Worm (Caenorhabditis elegans) whole organism, late embryonic: ENCODE data around the gene glrx-22.

Source experiments
- C08G9.2 ChIP-seq: sonication (generic microtip); optimal IDR thresholded peaks from 2 replicates; lab custom pipeline; 2016; ENCODE audit warnings: mild to moderate bottlenecking, missing genetic modification characterization, moderate library complexity, missing compliant biosample characterization
- F13H6.1 ChIP-seq: sonication (generic microtip); optimal IDR thresholded peaks from 2 replicates; lab custom pipeline; 2016; ENCODE audit warnings: missing genetic modification characterization, missing compliant biosample characterization
- K02D7.2 ChIP-seq: sonication (generic microtip); optimal IDR thresholded peaks from 2 replicates; lab custom pipeline; 2017; ENCODE audit warnings: mild to moderate bottlenecking, missing genetic modification characterization, missing compliant biosample characterization
- K09A11.1 ChIP-seq: sonication (generic microtip); optimal IDR thresholded peaks from 2 replicates; lab custom pipeline; 2017; ENCODE audit warnings: antibody characterized with exemption, mild to moderate bottlenecking, missing genetic modification characterization, missing compliant biosample characterization; ENCODE audit not compliant: insufficient read depth
- ama-1 ChIP-seq: fragments of 150-350 bp; optimal IDR thresholded peaks from 2 replicates; lab custom pipeline; 2014
- ceh-14 ChIP-seq: sonication (generic microtip); optimal IDR thresholded peaks from 2 replicates; lab custom pipeline; 2016; ENCODE audit warnings: missing genotype, missing genetic modification characterization, missing compliant biosample characterization
- ceh-18 ChIP-seq: sonication (generic microtip); optimal IDR thresholded peaks from 2 replicates; lab custom pipeline; 2016; ENCODE audit warnings: missing genetic modification characterization, missing compliant biosample characterization
- ceh-19 ChIP-seq: fragments of 200-800 bp; sonication (Bioruptor generic); optimal IDR thresholded peaks from 2 replicates; lab custom pipeline; 2018; ENCODE audit warnings: mild to moderate bottlenecking, missing genetic modification characterization, missing compliant biosample characterization
- ceh-2 ChIP-seq: sonication (generic microtip); optimal IDR thresholded peaks from 2 replicates; lab custom pipeline; 2016; ENCODE audit warnings: missing genotype, missing genetic modification characterization, missing compliant biosample characterization
- ceh-22 ChIP-seq: sonication (generic microtip); optimal IDR thresholded peaks from 2 replicates; lab custom pipeline; 2017; ENCODE audit warnings: missing biosample characterization, missing genetic modification characterization
- ceh-31 ChIP-seq: sonication (generic microtip); optimal IDR thresholded peaks from 2 replicates; lab custom pipeline; 2016; ENCODE audit warnings: missing genetic modification characterization, missing compliant biosample characterization
- ceh-34 ChIP-seq: sonication (generic microtip); optimal IDR thresholded peaks from 2 replicates; lab custom pipeline; 2016; ENCODE audit warnings: mild to moderate bottlenecking, missing genetic modification characterization, missing compliant biosample characterization
- ceh-48 ChIP-seq: sonication (generic microtip); optimal IDR thresholded peaks from 2 replicates; lab custom pipeline; 2016; ENCODE audit warnings: missing genetic modification characterization, inconsistent platforms, missing compliant biosample characterization
- ceh-6 ChIP-seq: fragments of 200-800 bp; sonication (Bioruptor generic); optimal IDR thresholded peaks from 2 replicates; lab custom pipeline; 2018; ENCODE audit warnings: mild to moderate bottlenecking, missing genetic modification characterization, missing compliant biosample characterization
- elt-2 ChIP-seq: sonication (generic microtip); optimal IDR thresholded peaks from 2 replicates; lab custom pipeline; 2016; ENCODE audit warnings: missing genetic modification reagents, missing genetic modification characterization, missing compliant biosample characterization
- elt-4 ChIP-seq: sonication (generic microtip); optimal IDR thresholded peaks from 2 replicates; lab custom pipeline; 2016; ENCODE audit warnings: missing genetic modification characterization, missing compliant biosample characterization
- eyg-1 ChIP-seq: sonication (generic microtip); optimal IDR thresholded peaks from 2 replicates; lab custom pipeline; 2016; ENCODE audit warnings: missing genotype, missing genetic modification characterization, missing compliant biosample characterization
- fkh-6 ChIP-seq: sonication (generic microtip); optimal IDR thresholded peaks from 2 replicates; lab custom pipeline; 2016; ENCODE audit warnings: missing genetic modification characterization, missing compliant biosample characterization
- gmeb-2 ChIP-seq: sonication (generic microtip); optimal IDR thresholded peaks from 2 replicates; lab custom pipeline; 2016; ENCODE audit warnings: missing genetic modification characterization, inconsistent platforms, missing compliant biosample characterization
- hlh-6 ChIP-seq: sonication (generic microtip); optimal IDR thresholded peaks from 2 replicates; lab custom pipeline; 2016; ENCODE audit warnings: missing genotype, missing genetic modification characterization, missing compliant biosample characterization
- lim-6 ChIP-seq: sonication (generic microtip); optimal IDR thresholded peaks from 2 replicates; lab custom pipeline; 2016; ENCODE audit warnings: missing genetic modification characterization, missing compliant biosample characterization
- mec-3 ChIP-seq: sonication (generic microtip); optimal IDR thresholded peaks from 2 replicates; lab custom pipeline; 2016; ENCODE audit warnings: borderline replicate concordance, missing genetic modification characterization, missing compliant biosample characterization
- nfya-1 ChIP-seq: sonication (generic microtip); optimal IDR thresholded peaks from 2 replicates; lab custom pipeline; 2017; ENCODE audit warnings: missing genetic modification characterization, mild to moderate bottlenecking, missing compliant biosample characterization, antibody characterized with exemption, moderate library complexity
- nhr-232 ChIP-seq: sonication (generic microtip); optimal IDR thresholded peaks from 2 replicates; lab custom pipeline; 2016; ENCODE audit warnings: missing genetic modification characterization, missing compliant biosample characterization
- npax-4 ChIP-seq: sonication (generic microtip); optimal IDR thresholded peaks from 2 replicates; lab custom pipeline; 2016; ENCODE audit warnings: missing genetic modification characterization, missing compliant biosample characterization
- odd-2 ChIP-seq: sonication (generic microtip); optimal IDR thresholded peaks from 2 replicates; lab custom pipeline; 2017; ENCODE audit warnings: antibody characterized with exemption, mild to moderate bottlenecking, missing genetic modification characterization, missing compliant biosample characterization
- pat-9 ChIP-seq: fragments of 200-800 bp; sonication (Bioruptor generic); optimal IDR thresholded peaks from 2 replicates; lab custom pipeline; 2018; ENCODE audit warnings: mild to moderate bottlenecking, missing genetic modification characterization, moderate library complexity, missing compliant biosample characterization
- pha-4 ChIP-seq: fragments of 150-350 bp; optimal IDR thresholded peaks from 2 replicates; lab custom pipeline; 2018; ENCODE audit warnings: missing biosample characterization, missing genetic modification reagents, missing genetic modification characterization
- pqm-1 ChIP-seq: sonication (generic microtip); optimal IDR thresholded peaks from 2 replicates; lab custom pipeline; 2016; ENCODE audit warnings: missing genetic modification characterization, missing compliant biosample characterization
- pros-1 ChIP-seq: fragments of 150-350 bp; optimal IDR thresholded peaks from 2 replicates; lab custom pipeline; 2014; ENCODE audit warnings: missing biosample characterization, missing genetic modification reagents, missing genetic modification characterization
- ref-2 ChIP-seq: sonication (generic microtip); optimal IDR thresholded peaks from 2 replicates; lab custom pipeline; 2016; ENCODE audit warnings: missing genetic modification characterization, missing compliant biosample characterization
- sdc-2 ChIP-seq: sonication (generic microtip); optimal IDR thresholded peaks from 2 replicates; lab custom pipeline; 2016; ENCODE audit warnings: missing genotype, missing genetic modification characterization, missing compliant biosample characterization
- sox-2 ChIP-seq: fragments of 200-800 bp; sonication (Bioruptor generic); IDR thresholded peaks from 2 replicates; pipeline ENCODE4 v1.3.6; 2022; ENCODE audit warnings: missing genetic modification reagents, missing genetic modification characterization, missing compliant biosample characterization
- sox-4 ChIP-seq: sonication (generic microtip); optimal IDR thresholded peaks from 2 replicates; lab custom pipeline; 2017; ENCODE audit warnings: mild to moderate bottlenecking, missing genetic modification characterization, inconsistent platforms, missing compliant biosample characterization
- syd-9 ChIP-seq: sonication (generic microtip); optimal IDR thresholded peaks from 2 replicates; lab custom pipeline; 2016; ENCODE audit warnings: mild to moderate bottlenecking, missing genetic modification characterization, moderate library complexity, missing compliant biosample characterization
- tbx-2 ChIP-seq: sonication (generic microtip); optimal IDR thresholded peaks from 2 replicates; lab custom pipeline; 2016; ENCODE audit warnings: missing genetic modification characterization, missing compliant biosample characterization
- ttx-3 ChIP-seq: sonication (generic microtip); optimal IDR thresholded peaks from 2 replicates; lab custom pipeline; 2016; ENCODE audit warnings: missing genetic modification reagents, missing genetic modification characterization, missing compliant biosample characterization
- unc-42 ChIP-seq: sonication (generic microtip); optimal IDR thresholded peaks from 2 replicates; lab custom pipeline; 2016; ENCODE audit warnings: missing genotype, missing genetic modification characterization, missing compliant biosample characterization
- unc-55 ChIP-seq: sonication (generic microtip); optimal IDR thresholded peaks from 2 replicates; lab custom pipeline; 2017; ENCODE audit warnings: missing biosample characterization, missing genetic modification reagents, missing genetic modification characterization
- unc-86 ChIP-seq: sonication (generic microtip); optimal IDR thresholded peaks from 2 replicates; lab custom pipeline; 2016; ENCODE audit warnings: missing genetic modification characterization, missing compliant biosample characterization
- zip-5 ChIP-seq: sonication (generic microtip); optimal IDR thresholded peaks from 2 replicates; lab custom pipeline; 2016; ENCODE audit warnings: missing genetic modification characterization, missing compliant biosample characterization

Gene glrx-22

DNA sequence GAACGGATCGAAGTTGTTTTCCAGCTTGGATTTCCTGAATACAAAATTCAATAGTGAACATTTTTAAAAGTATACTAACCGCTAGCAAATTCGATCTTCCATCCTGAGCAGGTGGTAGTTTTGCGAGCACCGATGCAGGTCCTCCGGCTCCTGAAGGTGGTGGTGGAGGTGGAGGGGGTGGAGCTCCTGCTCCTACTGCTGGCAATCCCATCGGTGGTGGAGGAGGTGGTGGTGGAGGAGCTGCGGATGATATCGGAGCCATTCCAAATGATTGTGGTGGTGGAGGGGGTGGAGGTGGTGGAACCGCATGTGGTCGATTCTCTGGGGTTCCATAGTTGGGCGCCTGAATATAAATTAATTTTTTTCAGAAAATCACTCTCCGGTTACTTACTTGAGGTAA is 11.4 kb downstream of the glrx-22 start:
- TF ChIP-seq nhr-232 (no peak), sox-2 (GFP tag; lab: Robert Waterston, UW) (no peak), unc-42 (no peak), unc-86 (no peak), npax-4 (tag; lab: Kevin White, UChicago) (no peak), ama-1 (lab: Kevin White, UChicago) (no peak), ceh-22 (tag; lab: Kevin White, UChicago) (no peak), ceh-34 (tag; lab: Kevin White, UChicago) (no peak), elt-2 (no peak), sox-4 (tag; lab: Kevin White, UChicago) (no peak)

DNA sequence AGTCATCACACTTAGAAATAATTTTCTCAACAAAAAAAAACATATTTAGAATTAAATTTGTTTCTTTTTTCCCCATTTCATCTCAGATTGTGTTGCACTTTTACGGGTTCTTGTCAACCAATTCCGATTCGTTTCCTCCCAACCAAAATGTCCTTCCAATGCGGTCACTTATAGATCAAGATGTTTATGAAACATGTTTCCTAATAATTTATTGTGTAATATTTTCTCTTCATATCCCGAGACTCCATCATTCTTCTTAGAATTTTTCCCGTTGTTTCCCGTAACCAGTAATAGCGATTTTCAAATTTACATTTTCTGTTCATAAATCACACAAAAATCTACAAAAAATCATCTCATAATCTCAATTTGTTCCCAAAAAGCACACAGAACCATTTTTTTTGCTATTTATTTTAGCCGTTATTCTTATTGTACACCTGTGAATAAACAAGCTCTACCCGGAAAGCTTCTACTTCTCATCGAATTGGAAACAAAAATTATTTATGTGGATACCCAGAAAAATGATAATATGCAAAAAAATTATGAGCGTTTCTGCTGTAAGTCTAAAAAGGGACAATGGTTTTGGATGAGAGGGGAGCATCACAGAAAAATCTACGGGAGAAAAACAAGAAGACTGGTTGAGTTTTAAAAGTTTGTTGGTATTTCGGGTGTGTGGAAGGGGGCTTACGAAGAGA is 12.5 kb downstream of the glrx-22 start:
- TF ChIP-seq K09A11.1 (tag; lab: Kevin White, UChicago) (no peak), ama-1 (lab: Kevin White, UChicago) (peak; percentile 57)
- TF ChIP-seq, all 69 proteins: peak for 1

DNA sequence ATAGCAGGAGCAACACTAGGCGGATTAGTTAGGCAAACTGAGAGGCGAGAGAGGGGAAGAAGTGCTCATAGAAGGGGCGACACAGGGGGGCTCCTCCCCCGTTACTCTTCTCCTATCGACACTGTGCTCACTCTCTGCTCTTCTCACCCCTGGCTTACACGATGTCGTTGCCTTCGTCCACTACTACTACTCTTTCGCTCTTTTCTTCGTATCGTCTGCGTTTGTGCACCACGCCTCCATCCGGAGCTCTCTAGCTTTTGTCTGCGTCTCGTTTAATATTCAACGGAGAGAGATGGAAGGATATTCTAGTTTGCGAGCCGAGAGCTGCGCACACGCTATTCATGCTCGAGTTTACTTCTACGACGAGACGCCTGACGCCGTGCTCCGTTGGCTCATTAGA is 17.7 kb downstream of the glrx-22 start:
- TF ChIP-seq ceh-6 (GFP tag; lab: Kevin White, UChicago) (no peak), mec-3 (tag; lab: Kevin White, UChicago) (peak; percentile 61), sdc-2 (tag; lab: Kevin White, UChicago) (peak; percentile 35), ceh-48 (peak; percentile 21), ceh-14 (peak; percentile 44), fkh-6 (tag; lab: Kevin White, UChicago) (no peak), eyg-1 (tag; lab: Kevin White, UChicago) (no peak), ceh-2 (tag; lab: Kevin White, UChicago) (peak; percentile 12), hlh-6 (tag; lab: Kevin White, UChicago) (peak; percentile 19), C08G9.2 (tag; lab: Kevin White, UChicago) (peak; percentile 13), unc-55 (GFP tag; lab: Kevin White, UChicago) (no peak), ttx-3 (tag; lab: Kevin White, UChicago) (no peak), lim-6 (tag; lab: Kevin White, UChicago) (peak; percentile 19), ceh-18 (peak; percentile 29), ceh-34 (tag; lab: Kevin White, UChicago) (peak; percentile 69), pqm-1 (tag; lab: Kevin White, UChicago) (peak; percentile 25), tbx-2 (peak; percentile 63), odd-2 (no peak), ceh-31 (tag; lab: Kevin White, UChicago) (peak; percentile 85), pat-9 (tag; lab: Kevin White, UChicago) (no peak), ceh-19 (GFP tag; lab: Kevin White, UChicago) (peak; percentile 50), sox-2 (GFP tag; lab: Robert Waterston, UW) (no peak), unc-42 (peak; percentile 70), ref-2 (tag; lab: Kevin White, UChicago) (peak; percentile 63), zip-5 (tag; lab: Kevin White, UChicago) (no peak), K02D7.2 (no peak), F13H6.1 (tag; lab: Kevin White, UChicago) (peak; percentile 29), nfya-1 (tag; lab: Kevin White, UChicago) (peak; percentile 77), elt-4 (tag; lab: Kevin White, UChicago) (peak; percentile 50), pha-4 (no peak), syd-9 (peak; percentile 21), elt-2 (no peak), sox-4 (tag; lab: Kevin White, UChicago) (peak; percentile 37), gmeb-2 (no peak), pros-1 (peak; percentile 56)
